Worm (Caenorhabditis elegans) whole organism, late embryonic: ENCODE measurements around the gene K05F1.6.

Source experiments
- C08G9.2 ChIP-seq: sonication (generic microtip); optimal IDR thresholded peaks from 2 replicates; lab custom pipeline; 2016; ENCODE audit warnings: mild to moderate bottlenecking, missing genetic modification characterization, moderate library complexity, missing compliant biosample characterization
- ama-1 ChIP-seq: fragments of 150-350 bp; optimal IDR thresholded peaks from 2 replicates; lab custom pipeline; 2014
- ceh-31 ChIP-seq: sonication (generic microtip); optimal IDR thresholded peaks from 2 replicates; lab custom pipeline; 2016; ENCODE audit warnings: missing genetic modification characterization, missing compliant biosample characterization
- dve-1 ChIP-seq: sonication (generic microtip); optimal IDR thresholded peaks from 2 replicates; lab custom pipeline; 2017; ENCODE audit warnings: antibody characterized with exemption, mild to moderate bottlenecking, missing genetic modification characterization, missing compliant biosample characterization
- elt-2 ChIP-seq: sonication (generic microtip); optimal IDR thresholded peaks from 2 replicates; lab custom pipeline; 2016; ENCODE audit warnings: missing genetic modification reagents, missing genetic modification characterization, missing compliant biosample characterization
- hlh-30 ChIP-seq: sonication (generic microtip); optimal IDR thresholded peaks from 2 replicates; lab custom pipeline; 2017; ENCODE audit warnings: antibody characterized with exemption, missing genetic modification characterization, missing compliant biosample characterization; ENCODE audit not compliant: insufficient read depth
- nfya-1 ChIP-seq: sonication (generic microtip); optimal IDR thresholded peaks from 2 replicates; lab custom pipeline; 2017; ENCODE audit warnings: missing genetic modification characterization, mild to moderate bottlenecking, missing compliant biosample characterization, antibody characterized with exemption, moderate library complexity
- npax-4 ChIP-seq: sonication (generic microtip); optimal IDR thresholded peaks from 2 replicates; lab custom pipeline; 2016; ENCODE audit warnings: missing genetic modification characterization, missing compliant biosample characterization
- pha-4 ChIP-seq: fragments of 150-350 bp; optimal IDR thresholded peaks from 2 replicates; lab custom pipeline; 2018; ENCODE audit warnings: missing biosample characterization, missing genetic modification reagents, missing genetic modification characterization
- sox-2 ChIP-seq: fragments of 200-800 bp; sonication (Bioruptor generic); IDR thresholded peaks from 2 replicates; pipeline ENCODE4 v1.3.6; 2022; ENCODE audit warnings: missing genetic modification reagents, missing genetic modification characterization, missing compliant biosample characterization
- syd-9 ChIP-seq: sonication (generic microtip); optimal IDR thresholded peaks from 2 replicates; lab custom pipeline; 2016; ENCODE audit warnings: mild to moderate bottlenecking, missing genetic modification characterization, moderate library complexity, missing compliant biosample characterization
- unc-55 ChIP-seq: sonication (generic microtip); optimal IDR thresholded peaks from 2 replicates; lab custom pipeline; 2017; ENCODE audit warnings: missing biosample characterization, missing genetic modification reagents, missing genetic modification characterization

DNA sequence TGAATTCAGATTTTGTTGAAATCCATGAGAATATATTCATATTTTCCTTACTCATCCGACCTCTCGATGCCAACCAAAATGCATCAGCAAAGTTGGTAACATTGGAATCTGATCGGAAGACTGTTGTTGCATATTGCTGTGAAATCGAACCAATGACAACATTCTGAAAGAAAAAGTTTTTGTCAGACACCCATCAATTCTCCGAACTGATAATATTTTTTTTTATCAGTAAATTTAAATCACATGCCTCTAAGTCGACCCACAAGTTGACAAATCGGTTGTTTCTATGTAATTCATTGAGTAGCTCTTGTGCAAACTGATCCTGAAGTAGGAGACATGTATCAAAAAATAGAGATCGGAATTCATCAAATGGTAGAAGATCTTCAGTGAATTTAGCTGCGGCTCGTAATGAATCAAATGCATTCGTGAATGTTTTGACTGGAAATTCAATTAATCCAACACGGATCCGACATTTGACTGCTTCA, 47.7 kb downstream of the K05F1.6 start, which contains the start of gene col-74:
- TF ChIP-seq sox-2 (GFP tag; lab: Robert Waterston, UW) (no peak), unc-55 (GFP tag; lab: Kevin White, UChicago) (no peak), hlh-30 (tag; lab: Kevin White, UChicago) (no peak), dve-1 (no peak), ama-1 (lab: Kevin White, UChicago) (no peak), npax-4 (tag; lab: Kevin White, UChicago) (no peak), pha-4 (no peak), nfya-1 (tag; lab: Kevin White, UChicago) (no peak), ceh-31 (tag; lab: Kevin White, UChicago) (no peak), C08G9.2 (no peak), elt-2 (tag; lab: Kevin White, UChicago) (no peak), syd-9 (tag; lab: Kevin White, UChicago) (no peak)
